Worm (Caenorhabditis elegans) whole organism, L3 larva: ENCODE data around the gene F54C8.1.
A peak's percentile ranks its signal among the peaks of the same experiment; 100 is the strongest.

Source experiments
- R02D3.7 ChIP-seq: fragments of 150-350 bp; optimal IDR thresholded peaks from 2 replicates; lab custom pipeline; 2014; ENCODE audit warnings: missing biosample characterization, missing genetic modification characterization
- ZK546.5 ChIP-seq: sonication (generic microtip); optimal IDR thresholded peaks from 2 replicates; lab custom pipeline; 2017; ENCODE audit warnings: missing biosample characterization, missing genetic modification characterization
- aly-2 ChIP-seq: fragments of 150-350 bp; optimal IDR thresholded peaks from 2 replicates; lab custom pipeline; 2014; ENCODE audit warnings: missing biosample characterization, missing genetic modification characterization
- ama-1 ChIP-seq: fragments of 150-350 bp; optimal IDR thresholded peaks from 2 replicates; lab custom pipeline; 2018
- ceh-16 ChIP-seq: sonication (generic microtip); optimal IDR thresholded peaks from 2 replicates; lab custom pipeline; 2017; ENCODE audit warnings: missing biosample characterization, missing genetic modification characterization
- ceh-28 ChIP-seq: fragments of 150-350 bp; optimal IDR thresholded peaks from 2 replicates; lab custom pipeline; 2014; ENCODE audit warnings: missing biosample characterization, missing genetic modification reagents, missing genetic modification characterization
- ceh-82 ChIP-seq: fragments of 150-350 bp; optimal IDR thresholded peaks from 2 replicates; lab custom pipeline; 2014; ENCODE audit warnings: missing biosample characterization, missing genetic modification characterization
- ceh-9 ChIP-seq: sonication (generic microtip); optimal IDR thresholded peaks from 2 replicates; lab custom pipeline; 2018; ENCODE audit warnings: missing biosample characterization, missing genetic modification characterization
- daf-12 ChIP-seq: fragments of 150-350 bp; optimal IDR thresholded peaks from 2 replicates; lab custom pipeline; 2014; ENCODE audit warnings: missing biosample characterization, missing genetic modification reagents, missing genetic modification characterization
- egl-27 ChIP-seq: sonication (generic microtip); optimal IDR thresholded peaks from 4 replicates; lab custom pipeline; 2017; ENCODE audit warnings: missing biosample characterization, missing genetic modification reagents, missing genetic modification characterization
- egl-5 ChIP-seq: fragments of 150-350 bp; optimal IDR thresholded peaks from 2 replicates; lab custom pipeline; 2017; ENCODE audit warnings: missing biosample characterization, missing genetic modification reagents, missing genetic modification characterization, inconsistent platforms
- elt-1 ChIP-seq: fragments of 150-350 bp; optimal IDR thresholded peaks from 2 replicates; lab custom pipeline; 2014; ENCODE audit warnings: missing biosample characterization, missing genetic modification characterization
- elt-2 ChIP-seq: sonication (generic microtip); optimal IDR thresholded peaks from 2 replicates; lab custom pipeline; 2016; ENCODE audit warnings: missing genetic modification reagents, mild to moderate bottlenecking, missing genetic modification characterization, missing compliant biosample characterization
- elt-3 ChIP-seq, 3 experiments: fragments of 150-350 bp in 1 of 3; sonication (generic microtip) in 2 of 3; optimal IDR thresholded peaks; 2 replicates in 2 of 3; 4 replicates in 1 of 3; lab custom pipeline; 2014 to 2017; ENCODE audit warnings: missing biosample characterization in 3 of 3, missing genetic modification characterization in 3 of 3
- eor-1 ChIP-seq, 2 experiments: fragments of 150-350 bp; optimal IDR thresholded peaks; 2 replicates each; lab custom pipeline; 2014 to 2018; ENCODE audit warnings: missing biosample characterization in 2 of 2, missing genetic modification characterization in 2 of 2
- fkh-10 ChIP-seq: sonication (generic microtip); optimal IDR thresholded peaks from 2 replicates; lab custom pipeline; 2017; ENCODE audit warnings: missing biosample characterization, missing genetic modification reagents, missing genetic modification characterization
- fkh-2 ChIP-seq: fragments of 150-350 bp; optimal IDR thresholded peaks from 2 replicates; lab custom pipeline; 2014; ENCODE audit warnings: missing biosample characterization, missing genetic modification reagents, missing genetic modification characterization
- fos-1 ChIP-seq: fragments of 150-350 bp; optimal IDR thresholded peaks from 2 replicates; lab custom pipeline; 2014; ENCODE audit warnings: missing biosample characterization, missing genetic modification characterization
- hmg-11 ChIP-seq: sonication (generic microtip); optimal IDR thresholded peaks from 2 replicates; lab custom pipeline; 2016; ENCODE audit warnings: missing genetic modification characterization, missing compliant biosample characterization
- jun-1 ChIP-seq: fragments of 150-350 bp; optimal IDR thresholded peaks from 2 replicates; lab custom pipeline; 2014; ENCODE audit warnings: missing biosample characterization, missing genetic modification reagents, missing genetic modification characterization
- lin-15B ChIP-seq: fragments of 150-350 bp; optimal IDR thresholded peaks from 2 replicates; lab custom pipeline; 2014; ENCODE audit warnings: missing biosample characterization, missing genetic modification characterization
- lin-39 ChIP-seq: fragments of 150-350 bp; optimal IDR thresholded peaks from 2 replicates; lab custom pipeline; 2018; ENCODE audit warnings: missing biosample characterization, missing genetic modification reagents, missing genetic modification characterization
- lsy-12 ChIP-seq: sonication (generic microtip); optimal IDR thresholded peaks from 2 replicates; lab custom pipeline; 2016; ENCODE audit warnings: mild to moderate bottlenecking, missing genetic modification characterization, missing compliant biosample characterization
- mdl-1 ChIP-seq: fragments of 150-350 bp; optimal IDR thresholded peaks from 2 replicates; lab custom pipeline; 2014; ENCODE audit warnings: missing biosample characterization, missing genetic modification characterization
- mml-1 ChIP-seq: fragments of 150-350 bp; sonication (generic microtip); optimal IDR thresholded peaks from 3 replicates; lab custom pipeline; 2014; ENCODE audit warnings: missing biosample characterization, missing genetic modification characterization
- nfya-1 ChIP-seq: sonication (generic microtip); optimal IDR thresholded peaks from 2 replicates; lab custom pipeline; 2017; ENCODE audit warnings: missing genetic modification characterization, mild to moderate bottlenecking, missing compliant biosample characterization, antibody characterized with exemption, moderate library complexity; ENCODE audit not compliant: insufficient read depth
- nhr-11 ChIP-seq: fragments of 150-350 bp; optimal IDR thresholded peaks from 2 replicates; lab custom pipeline; 2014; ENCODE audit warnings: missing biosample characterization, missing genetic modification characterization
- nhr-12 ChIP-seq: fragments of 150-350 bp; optimal IDR thresholded peaks from 2 replicates; lab custom pipeline; 2014; ENCODE audit warnings: missing biosample characterization, missing genetic modification characterization
- nhr-23 ChIP-seq: fragments of 150-350 bp; optimal IDR thresholded peaks from 2 replicates; lab custom pipeline; 2014; ENCODE audit warnings: missing biosample characterization, missing genetic modification reagents, missing genetic modification characterization
- nhr-237 ChIP-seq: fragments of 150-350 bp; optimal IDR thresholded peaks from 2 replicates; lab custom pipeline; 2014; ENCODE audit warnings: missing biosample characterization, missing genetic modification characterization
- nhr-25 ChIP-seq: sonication (generic microtip); optimal IDR thresholded peaks from 2 replicates; lab custom pipeline; 2017; ENCODE audit warnings: missing biosample characterization, missing genetic modification characterization
- nhr-28 ChIP-seq: fragments of 150-350 bp; optimal IDR thresholded peaks from 2 replicates; lab custom pipeline; 2014; ENCODE audit warnings: missing biosample characterization, missing genetic modification characterization
- nhr-43 ChIP-seq: sonication (generic microtip); optimal IDR thresholded peaks from 2 replicates; lab custom pipeline; 2016; ENCODE audit warnings: mild to moderate bottlenecking, missing genetic modification characterization, missing compliant biosample characterization; ENCODE audit not compliant: poor library complexity, severe bottlenecking
- nhr-67 ChIP-seq: fragments of 150-350 bp; optimal IDR thresholded peaks from 2 replicates; lab custom pipeline; 2014; ENCODE audit warnings: missing biosample characterization, missing genetic modification characterization
- nhr-76 ChIP-seq: fragments of 150-350 bp; sonication (generic microtip); optimal IDR thresholded peaks from 5 replicates; lab custom pipeline; 2014; ENCODE audit warnings: missing biosample characterization, missing genetic modification characterization
- nhr-77 ChIP-seq: fragments of 150-350 bp; optimal IDR thresholded peaks from 2 replicates; lab custom pipeline; 2014; ENCODE audit warnings: missing biosample characterization, missing genetic modification characterization
- pha-4 ChIP-seq: fragments of 150-350 bp; optimal IDR thresholded peaks from 2 replicates; lab custom pipeline; 2014; ENCODE audit warnings: missing biosample characterization, missing genetic modification reagents, missing genetic modification characterization
- pqm-1 ChIP-seq: fragments of 150-350 bp; optimal IDR thresholded peaks from 2 replicates; lab custom pipeline; 2017; ENCODE audit warnings: missing biosample characterization, missing genetic modification characterization, inconsistent platforms
- sea-2 ChIP-seq: fragments of 150-350 bp; sonication (generic microtip); optimal IDR thresholded peaks from 4 replicates; lab custom pipeline; 2014; ENCODE audit warnings: missing biosample characterization, missing genetic modification reagents, missing genetic modification characterization
- skn-1 ChIP-seq: fragments of 150-350 bp; optimal IDR thresholded peaks from 2 replicates; lab custom pipeline; 2014; ENCODE audit warnings: missing biosample characterization, missing genetic modification characterization
- snpc-4 ChIP-seq: fragments of 150-350 bp; optimal IDR thresholded peaks from 2 replicates; lab custom pipeline; 2014; ENCODE audit warnings: missing biosample characterization, missing genetic modification characterization
- tbx-2 ChIP-seq: sonication (generic microtip); optimal IDR thresholded peaks from 2 replicates; lab custom pipeline; 2016; ENCODE audit warnings: mild to moderate bottlenecking, missing genetic modification characterization, missing compliant biosample characterization
- unc-39 ChIP-seq: sonication (generic microtip); optimal IDR thresholded peaks from 4 replicates; lab custom pipeline; 2017; ENCODE audit warnings: missing biosample characterization, missing genetic modification characterization
- unc-62 ChIP-seq: fragments of 150-350 bp; sonication (generic microtip); optimal IDR thresholded peaks from 4 replicates; lab custom pipeline; 2014; ENCODE audit warnings: missing biosample characterization, missing genetic modification reagents, missing genetic modification characterization
- zag-1 ChIP-seq: fragments of 150-350 bp; optimal IDR thresholded peaks from 2 replicates; lab custom pipeline; 2014; ENCODE audit warnings: missing biosample characterization, missing genetic modification characterization
- ztf-11 ChIP-seq: fragments of 150-350 bp; optimal IDR thresholded peaks from 2 replicates; lab custom pipeline; 2014; ENCODE audit warnings: missing biosample characterization, missing genetic modification characterization
- ztf-4 ChIP-seq: fragments of 150-350 bp; optimal IDR thresholded peaks from 2 replicates; lab custom pipeline; 2014; ENCODE audit warnings: missing biosample characterization, missing genetic modification characterization

The F54C8.1 gene

ce11 chrIII:9454730-9455129, 15.2 kb downstream of the F54C8.1 start:
- TF ChIP-seq jun-1 (tag; lab: Kevin White, UChicago) = no peak
- no peak for TF ChIP-seq pqm-1 (tag; lab: Kevin White, UChicago)
- no peak for TF ChIP-seq unc-62 (GFP tag; lab: Kevin White, UChicago)
- no peak for TF ChIP-seq nhr-76 (tag; lab: Kevin White, UChicago)
- no peak for TF ChIP-seq ztf-4 (tag; lab: Kevin White, UChicago)
- TF ChIP-seq zag-1 (tag; lab: Kevin White, UChicago) = no peak
- peak; percentile 40 for TF ChIP-seq nhr-23 (tag; lab: Kevin White, UChicago)
- TF ChIP-seq tbx-2 (tag; lab: Kevin White, UChicago) = no peak
- TF ChIP-seq nhr-43 (tag; lab: Kevin White, UChicago) = peak; percentile 17
- TF ChIP-seq eor-1 (tag; optimal IDR thresholded peaks at IDR 0.05; lab: Kevin White, UChicago) = no peak
- TF ChIP-seq aly-2 = no peak
- no peak for TF ChIP-seq mml-1
- TF ChIP-seq, all 47 proteins: peak for 2

DNA sequence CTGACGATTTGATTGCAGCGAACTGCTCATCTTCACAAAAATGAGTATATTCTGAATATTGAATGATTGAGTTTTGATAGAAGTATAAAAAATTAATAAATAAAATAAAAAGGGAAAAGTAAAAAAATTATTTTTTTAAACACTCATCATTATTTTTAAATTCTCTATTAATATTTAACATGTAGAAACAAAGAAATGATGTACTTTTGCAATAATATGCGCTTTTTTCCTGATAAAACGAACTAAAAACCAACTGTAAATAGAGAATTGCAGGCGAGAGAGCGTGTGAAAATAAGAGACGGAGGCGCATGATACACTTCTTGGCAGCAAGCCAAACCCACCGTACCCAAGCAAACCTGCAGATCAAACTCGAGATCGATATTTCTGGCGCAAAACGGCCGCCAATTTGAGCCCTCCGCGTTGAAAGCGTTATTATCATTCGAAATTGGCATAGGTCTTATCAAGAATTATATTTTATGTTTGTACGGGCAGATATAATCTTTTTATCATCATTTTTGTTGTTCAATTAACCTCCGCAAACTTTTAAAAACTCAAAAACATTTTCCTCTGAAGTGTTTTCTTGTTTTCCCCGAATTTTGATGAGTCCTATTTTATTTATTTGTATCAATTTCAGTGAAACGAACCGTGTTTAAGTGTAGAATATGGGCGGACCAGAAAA, 16.6 kb downstream of the F54C8.1 start, which contains the start of the genes rheb-1 and spk-1:
rheb-1 (minus strand) TSS at position 51 of the 679 bp plus-strand sequence.
spk-1 (plus strand) TSS at position 629 of the 679 bp plus-strand sequence.
- peak; percentile 61 for TF ChIP-seq egl-5 (tag; lab: Kevin White, UChicago)
- peak; percentile 90 for TF ChIP-seq nhr-25 (tag; lab: Kevin White, UChicago)
- TF ChIP-seq nhr-67 (tag; lab: Kevin White, UChicago) = no peak
- no peak for TF ChIP-seq zag-1 (tag; lab: Kevin White, UChicago)
- peak; percentile 95 for TF ChIP-seq nfya-1 (tag; lab: Kevin White, UChicago)
- no peak for TF ChIP-seq ceh-9 (tag; lab: Kevin White, UChicago)
- peak; percentile 70 for TF ChIP-seq ceh-16 (tag; lab: Kevin White, UChicago)
- TF ChIP-seq ZK546.5 (tag; lab: Kevin White, UChicago) = peak; percentile 90
- no peak for TF ChIP-seq nhr-237 (tag; lab: Kevin White, UChicago)
- TF ChIP-seq egl-27 (tag; lab: Kevin White, UChicago) = peak; percentile 62
- TF ChIP-seq nhr-28 (tag; lab: Kevin White, UChicago) = no peak
- peak; percentile 65 for TF ChIP-seq ama-1 (lab: Kevin White, UChicago)
- TF ChIP-seq pha-4 (tag; lab: Kevin White, UChicago) = peak; percentile 99
- TF ChIP-seq elt-2 (tag; lab: Kevin White, UChicago) = peak; percentile 98
- TF ChIP-seq daf-12 (tag; lab: Kevin White, UChicago) = no peak
- TF ChIP-seq lin-15B (tag; lab: Kevin White, UChicago) = peak; percentile 86
- TF ChIP-seq nhr-43 (tag; lab: Kevin White, UChicago) = peak; percentile 89
- no peak for TF ChIP-seq nhr-76 (tag; lab: Kevin White, UChicago)
- peak; percentile 90 for TF ChIP-seq jun-1 (tag; lab: Kevin White, UChicago)
- peak; percentile 41 for TF ChIP-seq ceh-82 (tag; lab: Kevin White, UChicago)
- TF ChIP-seq snpc-4 (tag; lab: Kevin White, UChicago) = peak; percentile 92
- peak; percentile 95 for TF ChIP-seq lsy-12 (tag; lab: Kevin White, UChicago)
- TF ChIP-seq fkh-2 (tag; lab: Kevin White, UChicago) = no peak
- TF ChIP-seq ztf-11 (tag; lab: Kevin White, UChicago) = no peak
- peak; percentile 36 for TF ChIP-seq elt-1 (tag; lab: Kevin White, UChicago)
- peak; percentile 24 for TF ChIP-seq unc-62 (GFP tag; lab: Kevin White, UChicago)
- peak; percentile 66 for TF ChIP-seq tbx-2 (tag; lab: Kevin White, UChicago)
- TF ChIP-seq mml-1 = no peak
- no peak for TF ChIP-seq eor-1 (tag; optimal IDR thresholded peaks at IDR 0.05; lab: Kevin White, UChicago)
- no peak for TF ChIP-seq sea-2 (GFP tag; lab: Kevin White, UChicago)
- TF ChIP-seq pqm-1 (tag; lab: Kevin White, UChicago) = peak; percentile 96
- TF ChIP-seq R02D3.7 (tag; lab: Kevin White, UChicago) = peak; percentile 71
- peak; percentile 94 for TF ChIP-seq lin-39
- peak; percentile 7 for TF ChIP-seq mdl-1
- peak; percentile 82 for TF ChIP-seq hmg-11
- TF ChIP-seq ceh-28 (tag; lab: Kevin White, UChicago) = peak; percentile 91
- no peak for TF ChIP-seq nhr-77
- no peak for TF ChIP-seq nhr-12 (tag; lab: Kevin White, UChicago)
- peak; percentile 39 for TF ChIP-seq skn-1 (tag; lab: Kevin White, UChicago)
- TF ChIP-seq fos-1 (tag; lab: Kevin White, UChicago) = no peak
- TF ChIP-seq fkh-10 = peak; percentile 47
- peak; percentile 17 for TF ChIP-seq nhr-11 (tag; lab: Kevin White, UChicago)
- peak; percentile 58 for TF ChIP-seq ztf-4 (tag; lab: Kevin White, UChicago)
- TF ChIP-seq aly-2 = no peak
- TF ChIP-seq unc-39 (tag; lab: Kevin White, UChicago) = no peak
- peak; percentile 83 for TF ChIP-seq nhr-23 (tag; lab: Kevin White, UChicago)
- TF ChIP-seq elt-3 (tag; optimal IDR thresholded peaks at IDR 0.05; lab: Kevin White, UChicago) = no peak
